Fruit fly (Drosophila melanogaster) whole organism, embryonic: ENCODE data around the gene CheA75a.

ENCODE experiments used
- Bgb ChIP-seq: fragments of 200-800 bp; sonication (Bioruptor generic); IDR thresholded peaks from 2 replicates; pipeline ENCODE4 v1.3.6; 2022; ENCODE audit warnings: missing biosample characterization, missing genetic modification characterization; ENCODE audit not compliant: partially characterized antibody
- Bteb2 ChIP-seq: fragments of 200-800 bp; sonication (Bioruptor generic); optimal IDR thresholded peaks from 2 replicates; lab custom pipeline; 2016; ENCODE audit warnings: missing biosample characterization, missing genetic modification characterization
- CG10462 ChIP-seq: fragments of 200-800 bp; sonication (Bioruptor generic); optimal IDR thresholded peaks from 2 replicates; lab custom pipeline; 2016; ENCODE audit warnings: missing biosample characterization, missing genetic modification characterization
- CG10979 ChIP-seq: fragments of 200-800 bp; sonication (Bioruptor generic); optimal IDR thresholded peaks from 2 replicates; lab custom pipeline; 2018; ENCODE audit warnings: missing biosample characterization, mild to moderate bottlenecking, missing genetic modification characterization, moderate library complexity
- CG11456 ChIP-seq: fragments of 200-800 bp; sonication (Bioruptor generic); IDR thresholded peaks from 3 replicates; pipeline ENCODE4 v1.3.6; 2022; ENCODE audit warnings: missing biosample characterization, missing genetic modification characterization
- CG11723 ChIP-seq: fragments of 200-800 bp; sonication (Bioruptor generic); optimal IDR thresholded peaks from 2 replicates; lab custom pipeline; 2017; ENCODE audit warnings: missing biosample characterization, mild to moderate bottlenecking, missing genetic modification characterization
- CG12071 ChIP-seq: fragments of 200-800 bp; sonication (Bioruptor generic); optimal IDR thresholded peaks from 3 replicates; lab custom pipeline; 2018; ENCODE audit warnings: missing biosample characterization, mild to moderate bottlenecking, missing genetic modification characterization
- CG12155 ChIP-seq: fragments of 200-800 bp; sonication (Bioruptor generic); optimal IDR thresholded peaks from 3 replicates; lab custom pipeline; 2016; ENCODE audit warnings: missing biosample characterization, missing genetic modification characterization
- CG13123 ChIP-seq: fragments of 200-800 bp; sonication (Bioruptor generic); optimal IDR thresholded peaks from 2 replicates; lab custom pipeline; 2016; ENCODE audit warnings: missing biosample characterization, missing genetic modification characterization
- CG13894 ChIP-seq: fragments of 200-800 bp; sonication (Bioruptor generic); optimal IDR thresholded peaks from 3 replicates; lab custom pipeline; 2018; ENCODE audit warnings: missing biosample characterization, mild to moderate bottlenecking, missing genetic modification characterization, moderate library complexity
- CG14710 ChIP-seq: fragments of 200-800 bp; sonication (Bioruptor generic); optimal IDR thresholded peaks from 3 replicates; lab custom pipeline; 2019; ENCODE audit warnings: missing biosample characterization, mild to moderate bottlenecking, missing genetic modification characterization, moderate library complexity
- CG16813 ChIP-seq: fragments of 200-800 bp; sonication (Bioruptor generic); IDR thresholded peaks from 3 replicates; pipeline ENCODE4 v1.3.6; 2022; ENCODE audit warnings: missing biosample characterization, missing genetic modification characterization; ENCODE audit not compliant: partially characterized antibody
- CG17912 ChIP-seq: fragments of 200-800 bp; sonication (Bioruptor generic); optimal IDR thresholded peaks from 2 replicates; lab custom pipeline; 2018; ENCODE audit warnings: missing biosample characterization, mild to moderate bottlenecking, missing genetic modification characterization
- CG4328 ChIP-seq: fragments of 200-800 bp; sonication (Bioruptor generic); optimal IDR thresholded peaks from 3 replicates; lab custom pipeline; 2017; ENCODE audit warnings: missing biosample characterization, missing genetic modification reagents, missing genetic modification characterization
- CG6765 ChIP-seq: fragments of 200-800 bp; sonication (Bioruptor generic); optimal IDR thresholded peaks from 3 replicates; lab custom pipeline; 2017; ENCODE audit warnings: missing biosample characterization, mild to moderate bottlenecking, missing genetic modification characterization
- CG7745 ChIP-seq: fragments of 200-800 bp; sonication (Bioruptor generic); optimal IDR thresholded peaks from 2 replicates; lab custom pipeline; 2018; ENCODE audit warnings: missing biosample characterization, mild to moderate bottlenecking, missing genetic modification characterization, moderate library complexity
- CG8765 ChIP-seq: fragments of 200-800 bp; sonication (Bioruptor generic); IDR thresholded peaks from 2 replicates; pipeline ENCODE4 v1.3.6; 2022; ENCODE audit warnings: missing biosample characterization, missing genetic modification characterization
- CG8924 ChIP-seq: fragments of 200-800 bp; optimal IDR thresholded peaks from 3 replicates; lab custom pipeline; 2019; ENCODE audit warnings: missing biosample characterization, mild to moderate bottlenecking, missing genetic modification characterization, moderate library complexity
- CG8944 ChIP-seq: fragments of 200-800 bp; sonication (Bioruptor generic); optimal IDR thresholded peaks from 3 replicates; lab custom pipeline; 2016; ENCODE audit warnings: missing biosample characterization, missing genetic modification characterization
- CG9215 ChIP-seq: fragments of 200-800 bp; sonication (Bioruptor generic); IDR thresholded peaks from 2 replicates; pipeline ENCODE4 v1.3.6; 2022; ENCODE audit warnings: missing biosample characterization, missing genetic modification characterization
- CG9437 ChIP-seq: fragments of 200-800 bp; sonication (Bioruptor generic); optimal IDR thresholded peaks from 2 replicates; lab custom pipeline; 2018; ENCODE audit warnings: missing biosample characterization, mild to moderate bottlenecking, missing genetic modification characterization
- Chrac-16 ChIP-seq: fragments of 200-800 bp; sonication (Bioruptor generic); optimal IDR thresholded peaks from 3 replicates; lab custom pipeline; 2016; ENCODE audit warnings: missing biosample characterization, missing genetic modification characterization
- Dbx ChIP-seq: fragments of 200-800 bp; sonication (Bioruptor generic); IDR thresholded peaks from 3 replicates; pipeline ENCODE4 v1.3.6; 2022; ENCODE audit warnings: missing biosample characterization, missing genetic modification characterization
- Fer3 ChIP-seq: fragments of 200-800 bp; sonication (Bioruptor generic); optimal IDR thresholded peaks from 2 replicates; lab custom pipeline; 2018; ENCODE audit warnings: missing biosample characterization, mild to moderate bottlenecking, missing genetic modification characterization, moderate library complexity
- HHEX ChIP-seq: fragments of 200-800 bp; sonication (Bioruptor generic); optimal IDR thresholded peaks from 3 replicates; lab custom pipeline; 2017; ENCODE audit warnings: missing biosample characterization, mild to moderate bottlenecking, missing genetic modification characterization, missing genetic modification reagents
- Jarid2 ChIP-seq: fragments of 200-800 bp; sonication (Bioruptor generic); optimal IDR thresholded peaks from 3 replicates; lab custom pipeline; 2017; ENCODE audit warnings: mild to moderate bottlenecking, missing biosample characterization, missing genetic modification reagents, missing genetic modification characterization
- Lim3 ChIP-seq: fragments of 200-800 bp; sonication (Bioruptor generic); IDR thresholded peaks from 2 replicates; pipeline ENCODE4 v1.3.6; 2022; ENCODE audit warnings: missing biosample characterization, missing genetic modification characterization
- Myb ChIP-seq: fragments of 200-800 bp; sonication (Bioruptor generic); optimal IDR thresholded peaks from 2 replicates; lab custom pipeline; 2016; ENCODE audit warnings: missing biosample characterization, missing genetic modification characterization
- Opbp ChIP-seq: fragments of 200-800 bp; sonication (Bioruptor generic); IDR thresholded peaks from 3 replicates; pipeline ENCODE4 v1.3.6; 2022; ENCODE audit warnings: missing biosample characterization, missing genetic modification characterization; ENCODE audit not compliant: partially characterized antibody
- TFAM ChIP-seq: fragments of 200-800 bp; sonication (Bioruptor generic); optimal IDR thresholded peaks from 2 replicates; lab custom pipeline; 2017; ENCODE audit warnings: missing biosample characterization, missing genetic modification characterization, inconsistent platforms
- Xbp1 ChIP-seq: fragments of 200-800 bp; sonication (Bioruptor generic); optimal IDR thresholded peaks from 3 replicates; lab custom pipeline; 2016; ENCODE audit warnings: missing biosample characterization, mild to moderate bottlenecking, missing genetic modification characterization
- ash1 ChIP-seq: fragments of 200-800 bp; sonication (Bioruptor generic); optimal IDR thresholded peaks from 2 replicates; lab custom pipeline; 2018; ENCODE audit warnings: missing biosample characterization, mild to moderate bottlenecking, missing genetic modification characterization
- bcd ChIP-seq: fragments of 200-800 bp; sonication (Bioruptor generic); optimal IDR thresholded peaks from 2 replicates; lab custom pipeline; 2017; ENCODE audit warnings: missing biosample characterization, mild to moderate bottlenecking, missing genetic modification characterization
- caup ChIP-seq: fragments of 200-800 bp; sonication (Bioruptor generic); optimal IDR thresholded peaks from 3 replicates; lab custom pipeline; 2017; ENCODE audit warnings: missing biosample characterization, mild to moderate bottlenecking, missing genetic modification characterization, moderate library complexity; ENCODE audit not compliant: severe bottlenecking
- chn ChIP-seq: fragments of 200-800 bp; sonication (Bioruptor generic); optimal IDR thresholded peaks from 2 replicates; lab custom pipeline; 2016; ENCODE audit warnings: missing biosample characterization, missing genetic modification characterization
- da ChIP-seq: fragments of 200-800 bp; sonication (Bioruptor generic); optimal IDR thresholded peaks from 2 replicates; lab custom pipeline; 2016; ENCODE audit warnings: missing biosample characterization, missing genetic modification characterization
- dati ChIP-seq: fragments of 200-800 bp; sonication (Bioruptor generic); IDR thresholded peaks from 2 replicates; pipeline ENCODE4 v1.3.6; 2022; ENCODE audit warnings: missing biosample characterization, missing genetic modification characterization
- fd64A ChIP-seq: fragments of 200-800 bp; sonication (Bioruptor generic); optimal IDR thresholded peaks from 3 replicates; lab custom pipeline; 2018; ENCODE audit warnings: missing biosample characterization, mild to moderate bottlenecking, missing genetic modification characterization
- gcm2 ChIP-seq: fragments of 200-800 bp; sonication (Bioruptor generic); optimal IDR thresholded peaks from 2 replicates; lab custom pipeline; 2016; ENCODE audit warnings: missing biosample characterization, missing genetic modification characterization
- lbe ChIP-seq: fragments of 200-800 bp; sonication (Bioruptor generic); optimal IDR thresholded peaks from 2 replicates; lab custom pipeline; 2016; ENCODE audit warnings: missing biosample characterization, mild to moderate bottlenecking, missing genetic modification characterization
- mam ChIP-seq: fragments of 200-800 bp; sonication (Bioruptor generic); optimal IDR thresholded peaks from 3 replicates; lab custom pipeline; 2016; ENCODE audit warnings: missing biosample characterization, missing genetic modification characterization
- nerfin-1 ChIP-seq: fragments of 200-800 bp; sonication (Bioruptor generic); optimal IDR thresholded peaks from 3 replicates; lab custom pipeline; 2019; ENCODE audit warnings: missing biosample characterization, mild to moderate bottlenecking, missing genetic modification characterization, moderate library complexity
- oc ChIP-seq: fragments of 200-800 bp; sonication (Bioruptor generic); optimal IDR thresholded peaks from 2 replicates; lab custom pipeline; 2018; ENCODE audit warnings: missing biosample characterization, mild to moderate bottlenecking, missing genetic modification characterization, moderate library complexity
- phol ChIP-seq: fragments of 200-800 bp; sonication (Bioruptor generic); optimal IDR thresholded peaks from 3 replicates; lab custom pipeline; 2018; ENCODE audit warnings: missing biosample characterization, mild to moderate bottlenecking, missing genetic modification characterization, moderate library complexity
- ranshi ChIP-seq: fragments of 200-800 bp; sonication (Bioruptor generic); IDR thresholded peaks from 2 replicates; pipeline ENCODE4 v1.3.6; 2022; ENCODE audit warnings: missing biosample characterization, missing genetic modification characterization
- ro ChIP-seq: fragments of 200-800 bp; sonication (Bioruptor generic); IDR thresholded peaks from 2 replicates; pipeline ENCODE4 v1.3.6; 2022; ENCODE audit warnings: missing biosample characterization, missing genetic modification characterization
- scrt ChIP-seq: fragments of 200-800 bp; sonication (Bioruptor generic); optimal IDR thresholded peaks from 2 replicates; lab custom pipeline; 2018; ENCODE audit warnings: missing biosample characterization, mild to moderate bottlenecking, missing genetic modification characterization, moderate library complexity
- sr ChIP-seq: fragments of 200-800 bp; sonication (Bioruptor generic); IDR thresholded peaks from 3 replicates; pipeline ENCODE4 v1.3.6; 2022; ENCODE audit warnings: missing biosample characterization, missing genetic modification characterization
- wor ChIP-seq: fragments of 200-800 bp; sonication (Bioruptor generic); IDR thresholded peaks from 2 replicates; pipeline ENCODE4 v1.3.6; 2022; ENCODE audit warnings: missing biosample characterization, missing genetic modification characterization
- zen ChIP-seq: fragments of 200-800 bp; sonication (Bioruptor generic); optimal IDR thresholded peaks from 3 replicates; lab custom pipeline; 2018; ENCODE audit warnings: missing biosample characterization, mild to moderate bottlenecking, missing genetic modification characterization, moderate library complexity

The CheA75a gene

DNA sequence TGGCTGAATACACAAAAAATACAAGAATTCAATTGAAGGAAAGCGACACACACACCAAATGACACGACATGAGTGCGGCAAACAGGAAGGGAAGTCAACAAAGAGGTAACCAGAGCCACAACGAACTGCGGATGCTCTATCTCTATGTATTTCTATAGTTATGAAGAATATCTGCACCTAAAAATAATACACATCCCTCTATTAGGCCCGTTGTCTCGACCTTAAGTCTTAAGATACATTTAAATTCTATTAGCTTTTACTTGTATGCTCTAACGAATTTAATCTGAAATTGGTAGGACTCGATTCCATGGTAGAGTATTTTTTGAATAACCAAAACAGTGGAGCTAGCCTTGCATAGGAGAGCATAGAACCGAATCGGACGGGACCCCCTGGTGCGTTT is 29.3 kb downstream of the CheA75a start (continued):
- TF ChIP-seq Jarid2 (GFP tag; lab: Kevin White, UChicago) (peak; percentile 53), CG9215 (peak; percentile 61), CG10979 (tag; lab: Kevin White, UChicago) (peak; percentile 96), caup (GFP tag; lab: Kevin White, UChicago) (peak; percentile 74), Bteb2 (peak; percentile 55), CG6765 (GFP tag; lab: Kevin White, UChicago) (no peak), dati (peak; percentile 82), Fer3 (tag; lab: Kevin White, UChicago) (peak; percentile 62), Chrac-16 (GFP tag; lab: Kevin White, UChicago) (peak; percentile 92), phol (tag; lab: Kevin White, UChicago) (peak; percentile 92), fd64A (GFP tag; lab: Kevin White, UChicago) (peak; percentile 66), HHEX (peak; percentile 73), Bgb (no peak), Myb (GFP tag; lab: Kevin White, UChicago) (peak; percentile 61), sr (GFP tag; lab: Robert Waterston, UW) (no peak), gcm2 (GFP tag; lab: Kevin White, UChicago) (peak; percentile 81), CG9437 (GFP tag; lab: Kevin White, UChicago) (peak; percentile 70), Dbx (GFP tag; lab: Robert Waterston, UW) (no peak; the same call in 2 of the 3 replicates), CG13894 (tag; lab: Kevin White, UChicago) (no peak), TFAM (GFP tag; lab: Kevin White, UChicago) (peak; percentile 66), bcd (peak; percentile 80), CG13123 (GFP tag; lab: Kevin White, UChicago) (peak; percentile 80), scrt (peak; percentile 49), CG8924 (tag; lab: Kevin White, UChicago) (peak; percentile 94), ro (peak; percentile 81; the same call in 1 of the 2 replicates), da (GFP tag; lab: Kevin White, UChicago) (peak; percentile 59), CG7745 (peak; percentile 87), Xbp1 (peak; percentile 89), mam (GFP tag; lab: Kevin White, UChicago) (peak; percentile 72), chn (GFP tag; lab: Kevin White, UChicago) (peak; percentile 95), CG4328 (peak; percentile 64), CG11723 (GFP tag; lab: Kevin White, UChicago) (peak; percentile 82), ranshi (GFP tag; lab: Robert Waterston, UW) (peak; percentile 83), ash1 (GFP tag; lab: Kevin White, UChicago) (no peak), Lim3 (GFP tag; lab: Robert Waterston, UW) (peak; percentile 42; the same call in 1 of the 2 replicates), CG12071 (GFP tag; lab: Kevin White, UChicago) (peak; percentile 34), CG16813 (GFP tag; lab: Robert Waterston, UW) (no peak), oc (peak; percentile 88), nerfin-1 (tag; lab: Kevin White, UChicago) (peak; percentile 81), CG8944 (GFP tag; lab: Kevin White, UChicago) (peak; percentile 88), Opbp (GFP tag; lab: Robert Waterston, UW) (no peak), lbe (GFP tag; lab: Kevin White, UChicago) (no peak), wor (GFP tag; lab: Robert Waterston, UW) (peak; percentile 80), CG14710 (tag; lab: Kevin White, UChicago) (peak; percentile 96), CG11456 (GFP tag; lab: Robert Waterston, UW) (peak; percentile 67; the same call in 1 of the 3 replicates), CG10462 (GFP tag; lab: Kevin White, UChicago) (peak; percentile 88), CG12155 (peak; percentile 79), zen (tag; lab: Kevin White, UChicago) (peak; percentile 83), CG17912 (GFP tag; lab: Kevin White, UChicago) (no peak), CG8765 (GFP tag; lab: Robert Waterston, UW) (peak; percentile 91)
